Fruit fly (Drosophila melanogaster): ENCODE results near the gene Pgant8.
A peak's percentile ranks its signal among the peaks of the same experiment; 100 is the strongest.

Gene Pgant8

DNA sequence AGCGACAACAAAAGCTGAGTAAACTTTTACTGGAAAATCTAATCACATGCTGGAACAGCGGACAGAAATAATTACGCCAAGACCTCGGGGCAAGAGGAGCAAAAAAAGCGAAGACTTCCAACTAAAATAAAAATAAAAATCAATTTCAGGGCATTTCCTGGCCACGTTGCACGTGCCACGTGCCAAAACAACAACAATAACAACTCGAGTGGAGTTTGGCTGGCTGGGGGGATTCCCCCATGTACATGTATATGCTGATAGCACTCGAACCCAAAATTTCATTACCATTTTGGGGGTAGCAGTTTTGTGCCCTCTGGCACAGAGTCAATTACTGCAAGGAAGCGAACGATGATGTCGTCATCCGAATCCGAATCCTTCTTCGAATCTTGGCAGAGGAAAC is 21.2 kb upstream of the Pgant8 start:
- TF ChIP-seq rgr (GFP tag; optimal IDR thresholded peaks at IDR 0.05) (no peak), OdsH (GFP tag; optimal IDR thresholded peaks at IDR 0.05) (no peak), Rel (GFP tag; optimal IDR thresholded peaks at IDR 0.05) (no peak), Rel (tag; optimal IDR thresholded peaks at IDR 0.05) (no peak), tai (GFP tag; optimal IDR thresholded peaks at IDR 0.05) (no peak), brk (GFP tag; optimal IDR thresholded peaks at IDR 0.05) (no peak), ey (GFP tag; optimal IDR thresholded peaks at IDR 0.05) (no peak), Dfd (GFP tag; optimal IDR thresholded peaks at IDR 0.05) (no peak)

DNA sequence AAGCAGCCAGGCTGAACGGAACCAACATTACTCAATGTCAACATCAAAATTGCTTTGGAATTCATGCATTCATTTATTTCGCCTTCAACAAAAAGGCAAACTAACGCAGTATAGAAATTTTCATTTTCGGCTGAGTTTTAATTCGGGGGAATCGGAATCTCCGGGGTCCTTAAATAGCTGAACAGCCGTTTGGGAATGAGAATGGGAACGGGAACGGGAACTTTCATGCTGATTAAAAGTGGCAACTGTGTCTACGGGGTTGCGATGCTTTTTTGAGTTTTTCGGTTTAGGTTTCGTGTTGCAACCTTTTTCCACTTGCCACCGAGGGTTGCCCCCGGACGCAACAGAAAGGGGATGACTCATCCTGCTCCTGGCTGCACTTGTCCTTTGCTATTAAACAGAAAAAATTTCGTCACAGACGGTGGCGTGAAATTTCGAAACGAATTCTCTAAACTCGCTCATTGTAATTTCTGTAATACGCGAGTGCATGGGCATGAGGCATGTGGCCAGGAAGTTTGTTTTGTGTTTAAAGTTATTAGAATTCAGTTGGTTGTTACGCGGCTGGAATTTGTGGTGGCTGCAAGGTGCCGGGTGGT is 19.4 kb upstream of the Pgant8 start:
- TF ChIP-seq Dfd (GFP tag; optimal IDR thresholded peaks at IDR 0.05), result no peak
- no peak for TF ChIP-seq Hr78 (GFP tag; optimal IDR thresholded peaks at IDR 0.05)
- no peak for TF ChIP-seq Hnf4 (GFP tag; optimal IDR thresholded peaks at IDR 0.05)
- TF ChIP-seq Vsx2 (GFP tag; optimal IDR thresholded peaks at IDR 0.05; ENCODE audit: partially characterized antibody), result no peak
- TF ChIP-seq Sp1 (GFP tag; optimal IDR thresholded peaks at IDR 0.05), result no peak
- no peak for TF ChIP-seq OdsH (GFP tag; optimal IDR thresholded peaks at IDR 0.05)
- TF ChIP-seq usp (GFP tag; optimal IDR thresholded peaks at IDR 0.05), result no peak
- TF ChIP-seq pan (optimal IDR thresholded peaks at IDR 0.05), result no peak
- TF ChIP-seq woc (GFP tag; optimal IDR thresholded peaks at IDR 0.05), result no peak
- no peak for TF ChIP-seq Abd-B (GFP tag; optimal IDR thresholded peaks at IDR 0.05)
- no peak for TF ChIP-seq fru (GFP tag; optimal IDR thresholded peaks at IDR 0.05)
- TF ChIP-seq rgr (GFP tag; optimal IDR thresholded peaks at IDR 0.05), result no peak
- TF ChIP-seq foxo (GFP tag; optimal IDR thresholded peaks at IDR 0.05), result no peak

DNA sequence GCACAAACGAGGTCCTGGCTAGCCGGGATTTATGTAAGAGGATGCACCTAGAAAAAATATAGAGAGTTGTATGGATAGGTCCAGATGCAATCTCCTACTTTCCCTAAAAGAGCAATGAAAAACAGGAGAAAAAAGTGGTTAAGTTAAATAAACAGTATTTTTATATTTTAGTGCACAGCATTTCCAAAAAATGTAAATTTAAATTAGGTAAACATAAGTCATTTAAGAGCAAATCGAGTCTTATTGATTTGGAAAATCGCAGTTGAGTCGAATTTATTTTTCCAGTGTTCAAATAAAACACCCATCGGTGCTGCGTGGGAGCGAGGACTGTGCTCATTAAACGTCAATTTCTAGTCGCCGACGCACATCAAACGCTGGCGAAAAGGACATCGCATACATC is 17.9 kb upstream of the Pgant8 start:
- no peak for TF ChIP-seq Mio (GFP tag; optimal IDR thresholded peaks at IDR 0.05)
- TF ChIP-seq tai (GFP tag; optimal IDR thresholded peaks at IDR 0.05), result no peak
- TF ChIP-seq Hnf4 (GFP tag; optimal IDR thresholded peaks at IDR 0.05), result no peak
- no peak for TF ChIP-seq ey (GFP tag; optimal IDR thresholded peaks at IDR 0.05)
- TF ChIP-seq psq (GFP tag; optimal IDR thresholded peaks at IDR 0.05), result no peak
- no peak for TF ChIP-seq pan (optimal IDR thresholded peaks at IDR 0.05)
- no peak for TF ChIP-seq GATAd (GFP tag; optimal IDR thresholded peaks at IDR 0.05)
- no peak for TF ChIP-seq CG9705 (GFP tag; optimal IDR thresholded peaks at IDR 0.05)
- no peak for TF ChIP-seq sv (GFP tag; optimal IDR thresholded peaks at IDR 0.05)
- no peak for TF ChIP-seq Rel (GFP tag; optimal IDR thresholded peaks at IDR 0.05)
- TF ChIP-seq Rel (tag; optimal IDR thresholded peaks at IDR 0.05), result no peak
- TF ChIP-seq Jra (GFP tag; optimal IDR thresholded peaks at IDR 0.05), result no peak
- TF ChIP-seq Dfd (GFP tag; optimal IDR thresholded peaks at IDR 0.05), result no peak
- no peak for TF ChIP-seq foxo (GFP tag; optimal IDR thresholded peaks at IDR 0.05)

DNA sequence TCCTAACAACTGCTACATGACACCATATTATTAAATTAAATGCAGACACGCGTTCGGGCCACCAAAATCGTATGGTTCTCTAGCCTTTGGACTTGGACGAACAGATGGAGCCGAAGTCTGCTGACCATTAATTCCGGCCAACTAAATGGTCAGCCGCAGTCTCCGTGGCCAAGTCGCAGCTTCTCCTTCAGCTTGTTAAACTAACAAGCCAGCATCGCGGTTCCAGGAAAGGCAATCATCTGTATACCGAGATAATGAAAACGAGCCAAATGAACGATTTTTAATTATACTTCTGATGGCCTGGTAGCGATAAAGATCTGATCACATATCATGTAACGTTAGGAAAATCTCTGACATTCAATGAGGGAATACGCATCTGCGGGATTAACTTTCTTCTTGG is 13.7 kb upstream of the Pgant8 start:
- TF ChIP-seq CrebA (GFP tag; optimal IDR thresholded peaks at IDR 0.05; ENCODE audit: borderline replicate concordance) (no peak), GATAd (GFP tag; optimal IDR thresholded peaks at IDR 0.05) (no peak), usp (GFP tag; optimal IDR thresholded peaks at IDR 0.05) (no peak), fru (GFP tag; optimal IDR thresholded peaks at IDR 0.05) (no peak), Hr83 (GFP tag; optimal IDR thresholded peaks at IDR 0.05; ENCODE audit: poor library complexity, severe bottlenecking) (no peak)

DNA sequence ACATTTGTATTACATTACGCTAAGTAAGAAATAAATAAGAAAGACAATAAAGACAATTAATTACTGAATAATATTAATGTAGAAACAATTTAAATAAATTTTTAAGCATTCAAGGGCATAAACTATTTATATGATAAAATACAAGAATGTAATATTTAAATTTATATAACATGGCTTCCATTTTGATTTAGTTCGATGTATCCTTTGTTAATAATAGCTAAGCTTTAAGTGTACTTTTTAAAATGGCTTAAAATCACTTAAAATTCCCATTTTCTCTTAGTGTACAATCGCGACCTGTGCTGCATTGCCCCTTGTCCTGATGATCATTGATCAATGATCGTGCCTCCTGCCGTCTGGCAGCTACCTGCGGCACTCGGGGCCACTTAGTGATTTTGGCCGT is 13.2 kb upstream of the Pgant8 start:
- TF ChIP-seq Dif (GFP tag; optimal IDR thresholded peaks at IDR 0.05; ENCODE audit: partially characterized antibody) (no peak), dmrt93B (GFP tag; optimal IDR thresholded peaks at IDR 0.05) (peak; percentile 40), dl (GFP tag; optimal IDR thresholded peaks at IDR 0.05; ENCODE audit: insufficient read depth in 1 of 2, partially characterized antibody in 2 of 2) (no peak), tai (GFP tag; optimal IDR thresholded peaks at IDR 0.05) (no peak), Sp1 (GFP tag; optimal IDR thresholded peaks at IDR 0.05) (peak; percentile 71), fru (GFP tag; optimal IDR thresholded peaks at IDR 0.05) (peak; percentile 32), CG9705 (GFP tag; optimal IDR thresholded peaks at IDR 0.05) (no peak), HLH106 (tag; optimal IDR thresholded peaks at IDR 0.05) (peak; percentile 54), lola (GFP tag; optimal IDR thresholded peaks at IDR 0.05) (no peak), rgr (GFP tag; optimal IDR thresholded peaks at IDR 0.05) (peak; percentile 56), pan (optimal IDR thresholded peaks at IDR 0.05) (no peak), jim (GFP tag; optimal IDR thresholded peaks at IDR 0.05) (no peak), Rel (GFP tag; optimal IDR thresholded peaks at IDR 0.05) (no peak), Rel (tag; optimal IDR thresholded peaks at IDR 0.05) (no peak), psq (GFP tag; optimal IDR thresholded peaks at IDR 0.05) (peak; percentile 54), OdsH (GFP tag; optimal IDR thresholded peaks at IDR 0.05) (peak; percentile 65), Vsx2 (GFP tag; optimal IDR thresholded peaks at IDR 0.05; ENCODE audit: partially characterized antibody) (no peak), CG32264 (GFP tag; optimal IDR thresholded peaks at IDR 0.05) (no peak), br (GFP tag; optimal IDR thresholded peaks at IDR 0.05) (no peak), Hr83 (GFP tag; optimal IDR thresholded peaks at IDR 0.05; ENCODE audit: poor library complexity, severe bottlenecking) (no peak), usp (GFP tag; optimal IDR thresholded peaks at IDR 0.05) (no peak), GATAd (GFP tag; optimal IDR thresholded peaks at IDR 0.05) (no peak), h (GFP tag; optimal IDR thresholded peaks at IDR 0.05) (peak; percentile 25), foxo (GFP tag; optimal IDR thresholded peaks at IDR 0.05) (peak in 1 of 2 experiments; percentile 55), Myc (optimal IDR thresholded peaks at IDR 0.05) (no peak)
